Worm (Caenorhabditis elegans) whole organism, late embryonic: ENCODE measurements around the gene C35A5.5.

Experiments
- C08G9.2 ChIP-seq: sonication (generic microtip); optimal IDR thresholded peaks from 2 replicates; lab custom pipeline; 2016; ENCODE audit warnings: mild to moderate bottlenecking, missing genetic modification characterization, moderate library complexity, missing compliant biosample characterization
- F13H6.1 ChIP-seq: sonication (generic microtip); optimal IDR thresholded peaks from 2 replicates; lab custom pipeline; 2016; ENCODE audit warnings: missing genetic modification characterization, missing compliant biosample characterization
- Y22D7AL.16 ChIP-seq: sonication (generic microtip); optimal IDR thresholded peaks from 2 replicates; lab custom pipeline; 2016; ENCODE audit warnings: missing genetic modification characterization, missing compliant biosample characterization
- ama-1 ChIP-seq: fragments of 150-350 bp; optimal IDR thresholded peaks from 2 replicates; lab custom pipeline; 2014
- ceh-2 ChIP-seq: sonication (generic microtip); optimal IDR thresholded peaks from 2 replicates; lab custom pipeline; 2016; ENCODE audit warnings: missing genotype, missing genetic modification characterization, missing compliant biosample characterization
- hlh-13 ChIP-seq: fragments of 200-800 bp; sonication (Bioruptor generic); optimal IDR thresholded peaks from 2 replicates; lab custom pipeline; 2018; ENCODE audit warnings: mild to moderate bottlenecking, missing genetic modification characterization, missing compliant biosample characterization
- hlh-8 ChIP-seq: sonication (generic microtip); optimal IDR thresholded peaks from 2 replicates; lab custom pipeline; 2016; ENCODE audit warnings: missing genotype, missing genetic modification characterization, missing compliant biosample characterization
- mec-3 ChIP-seq: sonication (generic microtip); optimal IDR thresholded peaks from 2 replicates; lab custom pipeline; 2016; ENCODE audit warnings: borderline replicate concordance, missing genetic modification characterization, missing compliant biosample characterization
- nfya-1 ChIP-seq: sonication (generic microtip); optimal IDR thresholded peaks from 2 replicates; lab custom pipeline; 2017; ENCODE audit warnings: missing genetic modification characterization, mild to moderate bottlenecking, missing compliant biosample characterization, antibody characterized with exemption, moderate library complexity
- nhr-11 ChIP-seq: fragments of 150-350 bp; optimal IDR thresholded peaks from 2 replicates; lab custom pipeline; 2014; ENCODE audit warnings: missing biosample characterization, missing genetic modification characterization
- sdc-2 ChIP-seq: sonication (generic microtip); optimal IDR thresholded peaks from 2 replicates; lab custom pipeline; 2016; ENCODE audit warnings: missing genotype, missing genetic modification characterization, missing compliant biosample characterization
- unc-55 ChIP-seq: sonication (generic microtip); optimal IDR thresholded peaks from 2 replicates; lab custom pipeline; 2017; ENCODE audit warnings: missing biosample characterization, missing genetic modification reagents, missing genetic modification characterization

DNA sequence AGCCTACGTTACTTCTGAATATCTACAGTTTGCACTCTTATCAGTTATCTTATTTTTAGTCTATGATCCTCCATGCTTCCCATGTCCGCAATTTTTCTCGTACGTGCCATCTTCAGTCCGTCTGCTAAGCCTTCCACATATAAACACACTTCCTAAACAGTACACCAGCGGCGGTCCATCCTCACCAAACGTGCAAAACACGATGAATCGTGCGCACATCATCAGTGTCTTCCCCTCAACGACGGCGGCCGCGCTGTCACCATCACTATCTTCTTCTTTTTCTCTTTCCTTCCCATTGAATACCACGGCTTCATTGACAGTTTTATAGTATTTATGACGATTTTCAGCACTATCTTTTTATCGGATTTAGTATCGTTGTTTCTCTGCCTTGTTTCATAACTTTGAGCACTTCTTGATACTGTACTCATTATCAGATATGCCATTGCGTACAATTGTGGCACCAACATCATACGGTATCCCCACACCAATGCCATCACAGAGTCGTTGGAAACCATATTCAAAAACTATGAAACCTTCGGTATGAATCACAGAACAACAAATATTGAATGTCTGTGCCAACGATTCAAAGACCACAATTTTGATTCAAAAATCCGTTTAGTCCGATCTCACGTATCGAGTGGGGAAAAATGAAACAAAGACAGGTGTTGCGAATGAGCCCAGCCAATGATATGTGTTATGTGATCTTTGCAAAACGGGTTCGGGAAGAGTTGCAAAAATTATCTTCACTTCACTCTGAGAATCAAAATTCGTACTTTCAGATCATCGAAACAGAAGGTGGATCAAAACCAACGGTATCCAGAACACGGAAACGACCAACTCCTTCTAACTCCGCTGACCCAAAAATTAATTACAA lies 32.5 kb upstream of the C35A5.5 start:
- TF ChIP-seq sdc-2 (tag; lab: Kevin White, UChicago) (no peak), F13H6.1 (no peak), Y22D7AL.16 (no peak), mec-3 (tag; lab: Kevin White, UChicago) (no peak), hlh-8 (no peak), nhr-11 (tag; lab: Kevin White, UChicago) (no peak), hlh-13 (GFP tag; lab: Kevin White, UChicago) (no peak), ceh-2 (no peak), nfya-1 (no peak), ama-1 (no peak), C08G9.2 (tag; lab: Kevin White, UChicago) (no peak), unc-55 (GFP tag; lab: Kevin White, UChicago) (no peak)
